Worm (Caenorhabditis elegans) whole organism, young adult: Measurements from ENCODE around the gene mec-10.
A peak's percentile ranks its signal among the peaks of the same experiment; 100 is the strongest.

ENCODE experiments used
- B0019.2 ChIP-seq: fragments of 200-800 bp; sonication (Bioruptor generic); conservative IDR thresholded peaks from 2 replicates; pipeline ENCODE4 v1.3.6; 2022; ENCODE audit warnings: missing genetic modification reagents, missing genetic modification characterization, missing compliant biosample characterization
- C06A6.2 ChIP-seq: fragments of 200-800 bp; sonication (Bioruptor generic); conservative IDR thresholded peaks from 2 replicates; pipeline ENCODE4 v1.3.6; 2022; ENCODE audit warnings: missing genetic modification characterization, missing compliant biosample characterization
- D2030.7 ChIP-seq: fragments of 200-800 bp; sonication (Bioruptor generic); IDR thresholded peaks from 2 replicates; pipeline ENCODE4 v1.3.6; 2022; ENCODE audit warnings: missing genetic modification reagents, missing genetic modification characterization, missing compliant biosample characterization
- F23B12.7 ChIP-seq: sonication (generic microtip); optimal IDR thresholded peaks from 2 replicates; lab custom pipeline; 2017; ENCODE audit warnings: missing genetic modification characterization, mild to moderate bottlenecking, missing compliant biosample characterization, antibody characterized with exemption, moderate library complexity; ENCODE audit not compliant: insufficient read depth
- F39B2.1 ChIP-seq: fragments of 200-800 bp; sonication (Bioruptor generic); IDR thresholded peaks from 2 replicates; pipeline ENCODE4 v1.3.6; 2022; ENCODE audit warnings: missing genetic modification reagents, missing genetic modification characterization, missing compliant biosample characterization
- F49E8.2 ChIP-seq: sonication (generic microtip); optimal IDR thresholded peaks from 3 replicates; lab custom pipeline; 2017; ENCODE audit warnings: missing genetic modification characterization, mild to moderate bottlenecking, missing compliant biosample characterization, antibody characterized with exemption, moderate library complexity; ENCODE audit not compliant: insufficient read depth
- K12H6.12 ChIP-seq: fragments of 200-800 bp; sonication (Bioruptor generic); optimal IDR thresholded peaks from 2 replicates; lab custom pipeline; 2018; ENCODE audit warnings: mild to moderate bottlenecking, missing genetic modification characterization, missing compliant biosample characterization
- T07F8.4 ChIP-seq: sonication (generic microtip); optimal IDR thresholded peaks from 2 replicates; lab custom pipeline; 2016; ENCODE audit warnings: mild to moderate bottlenecking, missing genetic modification characterization, moderate library complexity, missing compliant biosample characterization
- T26A5.8 ChIP-seq: sonication (generic microtip); optimal IDR thresholded peaks from 2 replicates; lab custom pipeline; 2016; ENCODE audit warnings: missing genetic modification characterization, missing compliant biosample characterization
- Y53F4B.3 ChIP-seq: fragments of 200-800 bp; sonication (Bioruptor generic); IDR thresholded peaks from 2 replicates; pipeline ENCODE4 v1.3.6; 2022; ENCODE audit warnings: missing genetic modification reagents, missing genetic modification characterization, missing compliant biosample characterization
- Y56A3A.18 ChIP-seq: fragments of 200-800 bp; sonication (Bioruptor generic); IDR thresholded peaks from 2 replicates; pipeline ENCODE4 v1.3.6; 2022; ENCODE audit warnings: missing genetic modification reagents, missing genetic modification characterization, missing compliant biosample characterization
- Y79H2A.3 ChIP-seq: fragments of 200-800 bp; sonication (Bioruptor generic); conservative IDR thresholded peaks from 2 replicates; pipeline ENCODE4 v1.3.6; 2022; ENCODE audit warnings: missing genetic modification reagents, missing genetic modification characterization, missing compliant biosample characterization
- ama-1 ChIP-seq, 3 experiments: fragments of 150-350 bp in 1 of 3; sonication (generic microtip) in 2 of 3; optimal IDR thresholded peaks; 2 replicates each; lab custom pipeline; 2014 to 2018; ENCODE audit warnings: missing biosample characterization in 2 of 3, missing genetic modification characterization in 2 of 3, missing genetic modification reagents in 2 of 3
- aptf-2 ChIP-seq: fragments of 200-800 bp; sonication (Bioruptor generic); conservative IDR thresholded peaks from 2 replicates; pipeline ENCODE4 v1.3.6; 2022; ENCODE audit warnings: missing genetic modification reagents, missing genetic modification characterization, missing compliant biosample characterization
- athp-1 ChIP-seq: sonication (generic microtip); optimal IDR thresholded peaks from 2 replicates; lab custom pipeline; 2017; ENCODE audit warnings: mild to moderate bottlenecking, missing genetic modification characterization, missing compliant biosample characterization
- bed-1 ChIP-seq: fragments of 200-800 bp; sonication (Bioruptor generic); IDR thresholded peaks from 2 replicates; pipeline ENCODE4 v1.3.6; 2022; ENCODE audit warnings: missing genetic modification reagents, missing genetic modification characterization, missing compliant biosample characterization
- bed-2 ChIP-seq: fragments of 200-800 bp; sonication (Bioruptor generic); IDR thresholded peaks from 2 replicates; pipeline ENCODE4 v1.3.6; 2022; ENCODE audit warnings: missing genetic modification reagents, missing genetic modification characterization, missing compliant biosample characterization
- cebp-1 ChIP-seq, 2 experiments: fragments of 200-800 bp in 1 of 2; sonication (Bioruptor generic) in 1 of 2; sonication (generic microtip) in 1 of 2; IDR thresholded peaks in 1 of 2; optimal IDR thresholded peaks in 1 of 2; 2 replicates each; pipeline versions ENCODE4 v1.3.6 to Lab custom; 2017 to 2022; ENCODE audit warnings: missing compliant biosample characterization in 2 of 2, missing genetic modification characterization in 2 of 2, mild to moderate bottlenecking in 1 of 2, missing genetic modification reagents in 1 of 2, moderate library complexity in 1 of 2
- ceh-100 ChIP-seq: fragments of 200-800 bp; sonication (Bioruptor generic); IDR thresholded peaks from 2 replicates; pipeline ENCODE4 v1.3.6; 2022; ENCODE audit warnings: missing genetic modification reagents, missing genetic modification characterization, missing compliant biosample characterization
- efl-1 ChIP-seq: fragments of 150-350 bp; optimal IDR thresholded peaks from 2 replicates; lab custom pipeline; 2014; ENCODE audit warnings: missing biosample characterization, missing genetic modification reagents, missing genetic modification characterization
- him-1 ChIP-seq: sonication (generic microtip); optimal IDR thresholded peaks from 2 replicates; lab custom pipeline; 2016; ENCODE audit warnings: missing genotype, missing genetic modification reagents, missing genetic modification characterization, missing compliant biosample characterization
- hlh-12 ChIP-seq: sonication (generic microtip); optimal IDR thresholded peaks from 2 replicates; lab custom pipeline; 2016; ENCODE audit warnings: missing genetic modification characterization, missing compliant biosample characterization
- hmg-1.2 ChIP-seq: fragments of 200-800 bp; sonication (Bioruptor generic); IDR thresholded peaks from 2 replicates; pipeline ENCODE4 v1.3.6; 2022; ENCODE audit warnings: missing genetic modification reagents, missing genetic modification characterization, missing compliant biosample characterization
- hsf-1 ChIP-seq: fragments of 200-800 bp; sonication (Bioruptor generic); IDR thresholded peaks from 2 replicates; pipeline ENCODE4 v1.3.6; 2022; ENCODE audit warnings: missing genetic modification reagents, missing genetic modification characterization, missing compliant biosample characterization
- let-607 ChIP-seq, 2 experiments: fragments of 200-800 bp in 1 of 2; sonication (Bioruptor generic) in 1 of 2; sonication (generic microtip) in 1 of 2; optimal IDR thresholded peaks; 2 replicates each; lab custom pipeline; 2016 to 2018; ENCODE audit warnings: mild to moderate bottlenecking in 2 of 2, missing compliant biosample characterization in 2 of 2, missing genetic modification characterization in 2 of 2, moderate library complexity in 2 of 2, missing genotype in 1 of 2
- lin-26 ChIP-seq: fragments of 200-800 bp; sonication (Bioruptor generic); IDR thresholded peaks from 2 replicates; pipeline ENCODE4 v1.3.6; 2022; ENCODE audit warnings: missing genetic modification reagents, missing genetic modification characterization, missing compliant biosample characterization
- lin-35 ChIP-seq, 3 experiments: fragments of 150-350 bp in 2 of 3; sonication (generic microtip) in 1 of 3; optimal IDR thresholded peaks; 2 replicates each; lab custom pipeline; 2014 to 2018; ENCODE audit warnings: missing biosample characterization in 3 of 3, missing genetic modification characterization in 3 of 3, missing genetic modification reagents in 3 of 3
- lir-1 ChIP-seq: fragments of 200-800 bp; sonication (Bioruptor generic); conservative IDR thresholded peaks from 2 replicates; pipeline ENCODE4 v1.3.6; 2022; ENCODE audit warnings: missing genetic modification reagents, missing genetic modification characterization, missing compliant biosample characterization
- madf-10 ChIP-seq: sonication (generic microtip); optimal IDR thresholded peaks from 2 replicates; lab custom pipeline; 2016; ENCODE audit warnings: mild to moderate bottlenecking, missing genetic modification characterization, missing compliant biosample characterization
- madf-6 ChIP-seq: fragments of 200-800 bp; sonication (Bioruptor generic); IDR thresholded peaks from 2 replicates; pipeline ENCODE4 v1.3.6; 2022; ENCODE audit warnings: missing genetic modification reagents, missing genetic modification characterization, missing compliant biosample characterization
- mes-4 ChIP-seq: sonication (generic microtip); optimal IDR thresholded peaks from 2 replicates; lab custom pipeline; 2016; ENCODE audit warnings: missing genotype, missing genetic modification characterization, missing compliant biosample characterization
- nfya-1 ChIP-seq: sonication (generic microtip); optimal IDR thresholded peaks from 2 replicates; lab custom pipeline; 2017; ENCODE audit warnings: antibody characterized with exemption, missing compliant biosample characterization, missing genetic modification characterization, borderline replicate concordance; ENCODE audit not compliant: insufficient read depth
- nfya-2 ChIP-seq: fragments of 200-800 bp; sonication (Bioruptor generic); IDR thresholded peaks from 2 replicates; pipeline ENCODE4 v1.3.6; 2022; ENCODE audit warnings: missing genetic modification reagents, missing genetic modification characterization, missing compliant biosample characterization
- nhr-179 ChIP-seq: sonication (generic microtip); optimal IDR thresholded peaks from 2 replicates; lab custom pipeline; 2016; ENCODE audit warnings: mild to moderate bottlenecking, missing genetic modification characterization, missing compliant biosample characterization
- nhr-27 ChIP-seq: fragments of 200-800 bp; sonication (Bioruptor generic); optimal IDR thresholded peaks from 2 replicates; lab custom pipeline; 2018; ENCODE audit warnings: mild to moderate bottlenecking, missing genetic modification characterization, moderate library complexity, missing compliant biosample characterization
- nhr-90 ChIP-seq: sonication (generic microtip); optimal IDR thresholded peaks from 2 replicates; lab custom pipeline; 2016; ENCODE audit warnings: missing genotype, mild to moderate bottlenecking, missing genetic modification characterization, missing compliant biosample characterization
- rec-8 ChIP-seq, 2 experiments: sonication (generic microtip); optimal IDR thresholded peaks; 2 replicates each; lab custom pipeline; 2016; ENCODE audit warnings: mild to moderate bottlenecking in 2 of 2, missing genetic modification characterization in 2 of 2, missing genetic modification reagents in 2 of 2, missing genotype in 2 of 2, missing biosample characterization in 1 of 2, missing compliant biosample characterization in 1 of 2, moderate library complexity in 1 of 2
- snpc-1.1 ChIP-seq: sonication (generic microtip); optimal IDR thresholded peaks from 2 replicates; lab custom pipeline; 2017; ENCODE audit warnings: missing genetic modification characterization, mild to moderate bottlenecking, missing compliant biosample characterization, antibody characterized with exemption, moderate library complexity, missing genotype, missing genetic modification reagents; ENCODE audit not compliant: insufficient read depth
- sptf-2 ChIP-seq: fragments of 200-800 bp; sonication (Bioruptor generic); optimal IDR thresholded peaks from 2 replicates; lab custom pipeline; 2018; ENCODE audit warnings: mild to moderate bottlenecking, missing genetic modification characterization, missing compliant biosample characterization
- tbp1 ChIP-seq: fragments of 200-800 bp; sonication (Bioruptor generic); optimal IDR thresholded peaks from 2 replicates; lab custom pipeline; 2018; ENCODE audit warnings: mild to moderate bottlenecking, missing genetic modification characterization, missing compliant biosample characterization
- tbx-9 ChIP-seq: sonication (generic microtip); optimal IDR thresholded peaks from 2 replicates; lab custom pipeline; 2016; ENCODE audit warnings: borderline replicate concordance, missing genetic modification characterization, inconsistent platforms, missing compliant biosample characterization
- unc-130 ChIP-seq: sonication (generic microtip); optimal IDR thresholded peaks from 2 replicates; lab custom pipeline; 2016; ENCODE audit warnings: missing genetic modification reagents, missing genetic modification characterization, missing compliant biosample characterization
- zfh-2 ChIP-seq: fragments of 200-800 bp; sonication (Bioruptor generic); conservative IDR thresholded peaks from 2 replicates; pipeline ENCODE4 v1.3.6; 2022; ENCODE audit warnings: missing genetic modification reagents, missing genetic modification characterization, missing compliant biosample characterization
- ztf-26 ChIP-seq: sonication (generic microtip); optimal IDR thresholded peaks from 2 replicates; lab custom pipeline; 2017; ENCODE audit warnings: missing genetic modification characterization, missing compliant biosample characterization
- ztf-6 ChIP-seq: fragments of 200-800 bp; sonication (Bioruptor generic); IDR thresholded peaks from 2 replicates; pipeline ENCODE4 v1.3.6; 2022; ENCODE audit warnings: missing genetic modification reagents, missing genetic modification characterization, missing compliant biosample characterization

mec-10 gene

ce11 chrX:8418382-8418781 is 51.7 kb downstream of the mec-10 start, which contains the start of gene spp-13:
Gene spp-13, minus strand, starts transcription at chrX:8418524.
- TF ChIP-seq bed-2 (no peak), madf-10 (tag; lab: Kevin White, UChicago) (no peak), nhr-90 (tag; lab: Kevin White, UChicago) (no peak), D2030.7 (no peak), F39B2.1 (GFP tag; lab: Robert Waterston, UW) (no peak), hmg-1.2 (GFP tag; lab: Robert Waterston, UW) (no peak), lir-1 (GFP tag; lab: Robert Waterston, UW) (no peak), ceh-100 (GFP tag; lab: Robert Waterston, UW) (no peak), K12H6.12 (tag; lab: Kevin White, UChicago) (no peak), ama-1 (optimal IDR thresholded peaks at IDR 0.05; lab: Kevin White, UChicago) (no peak), ama-1 (GFP tag; optimal IDR thresholded peaks at IDR 0.05; lab: Kevin White, UChicago) (no peak), ztf-6 (GFP tag; lab: Robert Waterston, UW) (no peak), aptf-2 (GFP tag; lab: Robert Waterston, UW) (no peak)

- TF ChIP-seq cebp-1 (GFP tag; IDR thresholded peaks at IDR 0.05; lab: Robert Waterston, UW) (no peak), cebp-1 (tag; optimal IDR thresholded peaks at IDR 0.05; lab: Kevin White, UChicago) (no peak), hsf-1 (GFP tag; lab: Robert Waterston, UW) (no peak), Y79H2A.3 (GFP tag; lab: Robert Waterston, UW) (no peak), lin-35 (GFP tag; optimal IDR thresholded peaks at IDR 0.05; lab: Kevin White, UChicago) (no peak), nhr-27 (tag; lab: Kevin White, UChicago) (no peak), T26A5.8 (no peak), athp-1 (tag; lab: Kevin White, UChicago) (no peak), Y53F4B.3 (no peak), snpc-1.1 (tag; lab: Kevin White, UChicago) (no peak), nhr-179 (tag; lab: Kevin White, UChicago) (no peak), lin-26 (GFP tag; lab: Robert Waterston, UW) (peak; percentile 77), ztf-26 (tag; lab: Kevin White, UChicago) (no peak), Y56A3A.18 (GFP tag; lab: Robert Waterston, UW) (0 out of 2 replicates have a peak, but pooled peaks have one; percentile 35), nfya-2 (GFP tag; lab: Robert Waterston, UW) (no peak), aptf-2 (GFP tag; lab: Robert Waterston, UW) (no peak), ceh-100 (GFP tag; lab: Robert Waterston, UW) (no peak), tbx-9 (tag; lab: Kevin White, UChicago) (no peak), C06A6.2 (GFP tag; lab: Robert Waterston, UW) (no peak), mes-4 (tag; lab: Kevin White, UChicago) (no peak), zfh-2 (no peak), hlh-12 (tag; lab: Kevin White, UChicago) (no peak), efl-1 (GFP tag; lab: Kevin White, UChicago) (no peak), bed-1 (no peak), nfya-1 (tag; lab: Kevin White, UChicago) (no peak), T07F8.4 (tag; lab: Kevin White, UChicago) (no peak), him-1 (tag; lab: Kevin White, UChicago) (peak; percentile 28), F23B12.7 (tag; lab: Kevin White, UChicago) (no peak), B0019.2 (no peak), unc-130 (GFP tag; lab: Kevin White, UChicago) (no peak), let-607 (tag; optimal IDR thresholded peaks at IDR 0.05; lab: Kevin White, UChicago) (no peak), F39B2.1 (GFP tag; lab: Robert Waterston, UW) (no peak), madf-6 (GFP tag; lab: Robert Waterston, UW) (no peak), tbp1 (GFP tag; lab: Kevin White, UChicago) (peak; percentile 86), F49E8.2 (tag; lab: Kevin White, UChicago) (no peak), sptf-2 (no peak), hmg-1.2 (GFP tag; lab: Robert Waterston, UW) (peak; percentile 33; the same call in 1 of the 2 replicates), rec-8 (tag; optimal IDR thresholded peaks at IDR 0.05; lab: Kevin White, UChicago) (no peak)
These were observed 52.4 kb downstream of the mec-10 start for ce11 chrX:8417727-8418126.
